Worm (Caenorhabditis elegans) whole organism, L3 larva: ENCODE results near the gene osm-10.
A peak's percentile ranks its signal among the peaks of the same experiment; 100 is the strongest.

Source experiments
- R02D3.7 ChIP-seq: fragments of 150-350 bp; optimal IDR thresholded peaks from 2 replicates; lab custom pipeline; 2014; ENCODE audit warnings: missing biosample characterization, missing genetic modification characterization
- ZK546.5 ChIP-seq: sonication (generic microtip); optimal IDR thresholded peaks from 2 replicates; lab custom pipeline; 2017; ENCODE audit warnings: missing biosample characterization, missing genetic modification characterization
- aly-2 ChIP-seq: fragments of 150-350 bp; optimal IDR thresholded peaks from 2 replicates; lab custom pipeline; 2014; ENCODE audit warnings: missing biosample characterization, missing genetic modification characterization
- ama-1 ChIP-seq: fragments of 150-350 bp; optimal IDR thresholded peaks from 2 replicates; lab custom pipeline; 2018
- ceh-16 ChIP-seq: sonication (generic microtip); optimal IDR thresholded peaks from 2 replicates; lab custom pipeline; 2017; ENCODE audit warnings: missing biosample characterization, missing genetic modification characterization
- ceh-28 ChIP-seq: fragments of 150-350 bp; optimal IDR thresholded peaks from 2 replicates; lab custom pipeline; 2014; ENCODE audit warnings: missing biosample characterization, missing genetic modification reagents, missing genetic modification characterization
- ceh-82 ChIP-seq: fragments of 150-350 bp; optimal IDR thresholded peaks from 2 replicates; lab custom pipeline; 2014; ENCODE audit warnings: missing biosample characterization, missing genetic modification characterization
- ceh-9 ChIP-seq: sonication (generic microtip); optimal IDR thresholded peaks from 2 replicates; lab custom pipeline; 2018; ENCODE audit warnings: missing biosample characterization, missing genetic modification characterization
- daf-12 ChIP-seq: fragments of 150-350 bp; optimal IDR thresholded peaks from 2 replicates; lab custom pipeline; 2014; ENCODE audit warnings: missing biosample characterization, missing genetic modification reagents, missing genetic modification characterization
- egl-27 ChIP-seq: sonication (generic microtip); optimal IDR thresholded peaks from 4 replicates; lab custom pipeline; 2017; ENCODE audit warnings: missing biosample characterization, missing genetic modification reagents, missing genetic modification characterization
- egl-5 ChIP-seq: fragments of 150-350 bp; optimal IDR thresholded peaks from 2 replicates; lab custom pipeline; 2017; ENCODE audit warnings: missing biosample characterization, missing genetic modification reagents, missing genetic modification characterization, inconsistent platforms
- elt-1 ChIP-seq: fragments of 150-350 bp; optimal IDR thresholded peaks from 2 replicates; lab custom pipeline; 2014; ENCODE audit warnings: missing biosample characterization, missing genetic modification characterization
- elt-2 ChIP-seq: sonication (generic microtip); optimal IDR thresholded peaks from 2 replicates; lab custom pipeline; 2016; ENCODE audit warnings: missing genetic modification reagents, mild to moderate bottlenecking, missing genetic modification characterization, missing compliant biosample characterization
- elt-3 ChIP-seq, 3 experiments: fragments of 150-350 bp in 1 of 3; sonication (generic microtip) in 2 of 3; optimal IDR thresholded peaks; 2 replicates in 2 of 3; 4 replicates in 1 of 3; lab custom pipeline; 2014 to 2017; ENCODE audit warnings: missing biosample characterization in 3 of 3, missing genetic modification characterization in 3 of 3
- eor-1 ChIP-seq, 2 experiments: fragments of 150-350 bp; optimal IDR thresholded peaks; 2 replicates each; lab custom pipeline; 2014 to 2018; ENCODE audit warnings: missing biosample characterization in 2 of 2, missing genetic modification characterization in 2 of 2
- fkh-10 ChIP-seq: sonication (generic microtip); optimal IDR thresholded peaks from 2 replicates; lab custom pipeline; 2017; ENCODE audit warnings: missing biosample characterization, missing genetic modification reagents, missing genetic modification characterization
- fkh-2 ChIP-seq: fragments of 150-350 bp; optimal IDR thresholded peaks from 2 replicates; lab custom pipeline; 2014; ENCODE audit warnings: missing biosample characterization, missing genetic modification reagents, missing genetic modification characterization
- fos-1 ChIP-seq: fragments of 150-350 bp; optimal IDR thresholded peaks from 2 replicates; lab custom pipeline; 2014; ENCODE audit warnings: missing biosample characterization, missing genetic modification characterization
- hmg-11 ChIP-seq: sonication (generic microtip); optimal IDR thresholded peaks from 2 replicates; lab custom pipeline; 2016; ENCODE audit warnings: missing genetic modification characterization, missing compliant biosample characterization
- jun-1 ChIP-seq: fragments of 150-350 bp; optimal IDR thresholded peaks from 2 replicates; lab custom pipeline; 2014; ENCODE audit warnings: missing biosample characterization, missing genetic modification reagents, missing genetic modification characterization
- lin-39 ChIP-seq: fragments of 150-350 bp; optimal IDR thresholded peaks from 2 replicates; lab custom pipeline; 2018; ENCODE audit warnings: missing biosample characterization, missing genetic modification reagents, missing genetic modification characterization
- lsy-12 ChIP-seq: sonication (generic microtip); optimal IDR thresholded peaks from 2 replicates; lab custom pipeline; 2016; ENCODE audit warnings: mild to moderate bottlenecking, missing genetic modification characterization, missing compliant biosample characterization
- mml-1 ChIP-seq: fragments of 150-350 bp; sonication (generic microtip); optimal IDR thresholded peaks from 3 replicates; lab custom pipeline; 2014; ENCODE audit warnings: missing biosample characterization, missing genetic modification characterization
- nhr-11 ChIP-seq: fragments of 150-350 bp; optimal IDR thresholded peaks from 2 replicates; lab custom pipeline; 2014; ENCODE audit warnings: missing biosample characterization, missing genetic modification characterization
- nhr-12 ChIP-seq: fragments of 150-350 bp; optimal IDR thresholded peaks from 2 replicates; lab custom pipeline; 2014; ENCODE audit warnings: missing biosample characterization, missing genetic modification characterization
- nhr-23 ChIP-seq: fragments of 150-350 bp; optimal IDR thresholded peaks from 2 replicates; lab custom pipeline; 2014; ENCODE audit warnings: missing biosample characterization, missing genetic modification reagents, missing genetic modification characterization
- nhr-237 ChIP-seq: fragments of 150-350 bp; optimal IDR thresholded peaks from 2 replicates; lab custom pipeline; 2014; ENCODE audit warnings: missing biosample characterization, missing genetic modification characterization
- nhr-25 ChIP-seq: sonication (generic microtip); optimal IDR thresholded peaks from 2 replicates; lab custom pipeline; 2017; ENCODE audit warnings: missing biosample characterization, missing genetic modification characterization
- nhr-43 ChIP-seq: sonication (generic microtip); optimal IDR thresholded peaks from 2 replicates; lab custom pipeline; 2016; ENCODE audit warnings: mild to moderate bottlenecking, missing genetic modification characterization, missing compliant biosample characterization; ENCODE audit not compliant: poor library complexity, severe bottlenecking
- nhr-67 ChIP-seq: fragments of 150-350 bp; optimal IDR thresholded peaks from 2 replicates; lab custom pipeline; 2014; ENCODE audit warnings: missing biosample characterization, missing genetic modification characterization
- nhr-76 ChIP-seq: fragments of 150-350 bp; sonication (generic microtip); optimal IDR thresholded peaks from 5 replicates; lab custom pipeline; 2014; ENCODE audit warnings: missing biosample characterization, missing genetic modification characterization
- pha-4 ChIP-seq: fragments of 150-350 bp; optimal IDR thresholded peaks from 2 replicates; lab custom pipeline; 2014; ENCODE audit warnings: missing biosample characterization, missing genetic modification reagents, missing genetic modification characterization
- pqm-1 ChIP-seq: fragments of 150-350 bp; optimal IDR thresholded peaks from 2 replicates; lab custom pipeline; 2017; ENCODE audit warnings: missing biosample characterization, missing genetic modification characterization, inconsistent platforms
- sea-2 ChIP-seq: fragments of 150-350 bp; sonication (generic microtip); optimal IDR thresholded peaks from 4 replicates; lab custom pipeline; 2014; ENCODE audit warnings: missing biosample characterization, missing genetic modification reagents, missing genetic modification characterization
- skn-1 ChIP-seq: fragments of 150-350 bp; optimal IDR thresholded peaks from 2 replicates; lab custom pipeline; 2014; ENCODE audit warnings: missing biosample characterization, missing genetic modification characterization
- snpc-4 ChIP-seq: fragments of 150-350 bp; optimal IDR thresholded peaks from 2 replicates; lab custom pipeline; 2014; ENCODE audit warnings: missing biosample characterization, missing genetic modification characterization
- tbx-2 ChIP-seq: sonication (generic microtip); optimal IDR thresholded peaks from 2 replicates; lab custom pipeline; 2016; ENCODE audit warnings: mild to moderate bottlenecking, missing genetic modification characterization, missing compliant biosample characterization
- unc-39 ChIP-seq: sonication (generic microtip); optimal IDR thresholded peaks from 4 replicates; lab custom pipeline; 2017; ENCODE audit warnings: missing biosample characterization, missing genetic modification characterization
- unc-62 ChIP-seq: fragments of 150-350 bp; sonication (generic microtip); optimal IDR thresholded peaks from 4 replicates; lab custom pipeline; 2014; ENCODE audit warnings: missing biosample characterization, missing genetic modification reagents, missing genetic modification characterization
- zag-1 ChIP-seq: fragments of 150-350 bp; optimal IDR thresholded peaks from 2 replicates; lab custom pipeline; 2014; ENCODE audit warnings: missing biosample characterization, missing genetic modification characterization
- ztf-11 ChIP-seq: fragments of 150-350 bp; optimal IDR thresholded peaks from 2 replicates; lab custom pipeline; 2014; ENCODE audit warnings: missing biosample characterization, missing genetic modification characterization
- ztf-4 ChIP-seq: fragments of 150-350 bp; optimal IDR thresholded peaks from 2 replicates; lab custom pipeline; 2014; ENCODE audit warnings: missing biosample characterization, missing genetic modification characterization

The osm-10 gene

ce11 chrIII:7201378-7202256 is 41.5 kb upstream of the osm-10 start, which contains the start of gene dpy-31:
dpy-31 (plus strand) TSS chrIII:7202206.
- TF ChIP-seq nhr-25 (tag; lab: Kevin White, UChicago) = peak; percentile 80
- TF ChIP-seq nhr-43 (tag; lab: Kevin White, UChicago) = peak; percentile 62
- TF ChIP-seq ceh-9 = no peak
- TF ChIP-seq elt-3 (tag; optimal IDR thresholded peaks at IDR 0.05; lab: Kevin White, UChicago) = peak in 1 of 3 experiments; percentile 47
- TF ChIP-seq nhr-23 (tag; lab: Kevin White, UChicago) = peak; percentile 89
- TF ChIP-seq aly-2 = no peak

- no peak for TF ChIP-seq fkh-10
- no peak for TF ChIP-seq jun-1 (tag; lab: Kevin White, UChicago)
- TF ChIP-seq nhr-25 (tag; lab: Kevin White, UChicago) = peak; percentile 58
- no peak for TF ChIP-seq nhr-12
- TF ChIP-seq ceh-28 (tag; lab: Kevin White, UChicago) = peak; percentile 49
- no peak for TF ChIP-seq fos-1 (tag; lab: Kevin White, UChicago)
- TF ChIP-seq ceh-82 (tag; lab: Kevin White, UChicago) = no peak
- TF ChIP-seq fkh-2 (tag; lab: Kevin White, UChicago) = no peak
- TF ChIP-seq elt-1 = no peak
- no peak for TF ChIP-seq elt-2 (tag; lab: Kevin White, UChicago)
- peak; percentile 68 for TF ChIP-seq nhr-23 (tag; lab: Kevin White, UChicago)
- TF ChIP-seq nhr-67 = no peak
- TF ChIP-seq lsy-12 (tag; lab: Kevin White, UChicago) = peak; percentile 5
- no peak for TF ChIP-seq tbx-2 (tag; lab: Kevin White, UChicago)
- no peak for TF ChIP-seq ztf-4
- no peak for TF ChIP-seq nhr-237 (tag; lab: Kevin White, UChicago)
- no peak for TF ChIP-seq egl-5 (tag; lab: Kevin White, UChicago)
- peak in 1 of 3 experiments; percentile 44 for TF ChIP-seq elt-3 (tag; optimal IDR thresholded peaks at IDR 0.05; lab: Kevin White, UChicago)
Measured at ce11 chrIII:7203130-7203775, 39.8 kb upstream of the osm-10 start.

- TF ChIP-seq ceh-16 (tag; lab: Kevin White, UChicago) (peak; percentile 21), tbx-2 (tag; lab: Kevin White, UChicago) (peak; percentile 37), skn-1 (tag; lab: Kevin White, UChicago) (peak; percentile 77), pha-4 (peak; percentile 98), daf-12 (tag; lab: Kevin White, UChicago) (no peak), sea-2 (GFP tag; lab: Kevin White, UChicago) (no peak), ceh-9 (no peak), nhr-12 (no peak), ZK546.5 (tag; lab: Kevin White, UChicago) (peak; percentile 22), pqm-1 (tag; lab: Kevin White, UChicago) (peak; percentile 67), nhr-25 (tag; lab: Kevin White, UChicago) (peak; percentile 88), elt-3 (tag; optimal IDR thresholded peaks at IDR 0.05; lab: Kevin White, UChicago) (peak in 1 of 3 experiments; percentile 72), zag-1 (tag; lab: Kevin White, UChicago) (no peak), snpc-4 (tag; lab: Kevin White, UChicago) (peak; percentile 48), ztf-4 (peak; percentile 13), ceh-82 (tag; lab: Kevin White, UChicago) (no peak), nhr-43 (tag; lab: Kevin White, UChicago) (peak; percentile 79), fos-1 (tag; lab: Kevin White, UChicago) (no peak), nhr-11 (tag; lab: Kevin White, UChicago) (no peak), ama-1 (lab: Kevin White, UChicago) (peak; percentile 59), ztf-11 (no peak), eor-1 (tag; optimal IDR thresholded peaks at IDR 0.05; lab: Kevin White, UChicago) (no peak), lsy-12 (tag; lab: Kevin White, UChicago) (peak; percentile 90), aly-2 (no peak), jun-1 (tag; lab: Kevin White, UChicago) (peak; percentile 35), fkh-10 (peak; percentile 14), egl-5 (tag; lab: Kevin White, UChicago) (peak; percentile 66), nhr-76 (tag; lab: Kevin White, UChicago) (peak; percentile 1), fkh-2 (tag; lab: Kevin White, UChicago) (no peak), ceh-28 (tag; lab: Kevin White, UChicago) (peak; percentile 60), mml-1 (tag; lab: Kevin White, UChicago) (no peak), elt-1 (peak; percentile 18), R02D3.7 (tag; lab: Kevin White, UChicago) (peak; percentile 84), egl-27 (peak; percentile 72), lin-39 (tag; lab: Kevin White, UChicago) (peak; percentile 73), elt-2 (tag; lab: Kevin White, UChicago) (peak; percentile 66), hmg-11 (tag; lab: Kevin White, UChicago) (peak; percentile 81), nhr-67 (no peak), unc-39 (tag; lab: Kevin White, UChicago) (no peak), unc-62 (no peak)
Measured at ce11 chrIII:7207903-7208497, 35.1 kb upstream of the osm-10 start, which contains the start of gene rpl-6. rpl-6 (plus strand) TSS chrIII:7208447.
